Worm (Caenorhabditis elegans) whole organism, L4 larva: ENCODE measurements around the gene C07D8.6.

ENCODE experiments used
- aha-1 ChIP-seq: fragments of 150-350 bp; peaks from one replicate; lab custom pipeline; 2014; ENCODE audit warnings: missing biosample characterization, missing genetic modification characterization
- ceh-44 ChIP-seq: fragments of 200-800 bp; sonication (Bioruptor generic); IDR thresholded peaks from 2 replicates; pipeline ENCODE4 v1.3.6; 2022; ENCODE audit warnings: missing genetic modification reagents, missing genetic modification characterization, missing compliant biosample characterization
- ceh-82 ChIP-seq: sonication (generic microtip); optimal IDR thresholded peaks from 2 replicates; lab custom pipeline; 2017; ENCODE audit warnings: missing biosample characterization, missing genetic modification characterization
- dpl-1 ChIP-seq: fragments of 150-350 bp; optimal IDR thresholded peaks from 2 replicates; lab custom pipeline; 2014; ENCODE audit warnings: missing biosample characterization, missing genetic modification reagents, missing genetic modification characterization
- fos-1 ChIP-seq: fragments of 150-350 bp; optimal IDR thresholded peaks from 2 replicates; lab custom pipeline; 2014; ENCODE audit warnings: missing biosample characterization, missing genetic modification characterization
- lin-13 ChIP-seq: fragments of 150-350 bp; optimal IDR thresholded peaks from 2 replicates; lab custom pipeline; 2014; ENCODE audit warnings: missing biosample characterization, missing genetic modification reagents, missing genetic modification characterization
- lir-3 ChIP-seq: sonication (generic microtip); optimal IDR thresholded peaks from 2 replicates; lab custom pipeline; 2016; ENCODE audit warnings: mild to moderate bottlenecking, missing genetic modification characterization, missing compliant biosample characterization
- lsy-2 ChIP-seq, 2 experiments: fragments of 150-350 bp in 1 of 2; sonication (generic microtip) in 1 of 2; optimal IDR thresholded peaks; 2 replicates each; lab custom pipeline; 2014 to 2017; ENCODE audit warnings: missing biosample characterization in 2 of 2, missing genetic modification characterization in 2 of 2
- nhr-25 ChIP-seq: sonication (generic microtip); optimal IDR thresholded peaks from 2 replicates; lab custom pipeline; 2017; ENCODE audit warnings: missing genetic modification characterization, mild to moderate bottlenecking, missing compliant biosample characterization, antibody characterized with exemption, moderate library complexity, borderline replicate concordance; ENCODE audit not compliant: insufficient read depth
- nhr-76 ChIP-seq: fragments of 150-350 bp; optimal IDR thresholded peaks from 2 replicates; lab custom pipeline; 2014; ENCODE audit warnings: missing biosample characterization, missing genetic modification characterization
- rbr-2 ChIP-seq: sonication (generic microtip); optimal IDR thresholded peaks from 2 replicates; lab custom pipeline; 2016; ENCODE audit warnings: missing genotype, missing genetic modification characterization, missing compliant biosample characterization
- unc-130 ChIP-seq: sonication (generic microtip); optimal IDR thresholded peaks from 2 replicates; lab custom pipeline; 2016; ENCODE audit warnings: missing genetic modification reagents, missing genetic modification characterization, missing compliant biosample characterization

DNA sequence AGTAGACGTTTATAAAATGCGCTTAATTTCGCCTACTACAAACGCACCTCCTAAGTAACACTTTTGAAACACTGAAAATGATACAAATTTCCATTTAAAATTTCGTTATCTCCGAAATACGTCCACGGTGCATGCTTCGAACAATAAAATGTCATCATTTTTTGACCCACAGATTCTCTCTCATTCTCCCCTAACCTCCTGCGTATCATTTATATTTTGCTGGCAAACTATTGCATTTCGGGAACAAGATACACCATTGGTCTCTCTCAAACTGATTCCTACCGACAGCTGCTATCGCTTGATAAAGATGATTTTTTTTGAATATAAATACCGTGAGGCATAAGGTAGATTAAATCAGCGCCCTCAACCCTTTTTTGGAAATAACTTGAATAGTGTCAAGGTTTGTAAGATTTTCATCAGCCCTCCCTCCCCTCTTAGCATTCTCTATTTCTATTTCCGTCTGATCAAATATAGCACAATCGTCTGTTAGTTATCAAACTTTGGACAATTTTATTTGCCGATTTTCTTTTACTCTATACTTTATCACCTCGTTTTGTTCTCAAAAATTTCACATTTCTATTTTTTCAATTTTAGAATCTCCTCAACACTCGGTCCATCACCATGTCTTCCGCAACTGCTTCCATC, at the start of gene C07D8.6:
- TF ChIP-seq dpl-1 (no peak), ceh-44 (no peak), lin-13 (GFP tag; lab: Kevin White, UChicago) (no peak), aha-1 (tag; lab: Kevin White, UChicago) (peak; percentile 96), nhr-76 (tag; lab: Kevin White, UChicago) (no peak), lir-3 (tag; lab: Kevin White, UChicago) (no peak), fos-1 (tag; lab: Kevin White, UChicago) (no peak), nhr-25 (tag; lab: Kevin White, UChicago) (no peak), lsy-2 (tag; optimal IDR thresholded peaks at IDR 0.05; lab: Kevin White, UChicago) (peak in 1 of 2 experiments; percentile 52), ceh-82 (tag; lab: Kevin White, UChicago) (no peak), rbr-2 (tag; lab: Kevin White, UChicago) (no peak), unc-130 (no peak)
